Worm (Caenorhabditis elegans) whole organism, young adult: ENCODE results near the gene F57E7.4.

Experiments
- B0336.3 ChIP-seq: fragments of 200-800 bp; sonication (Bioruptor generic); IDR thresholded peaks from 2 replicates; pipeline ENCODE4 v1.3.6; 2022; ENCODE audit warnings: missing genetic modification characterization, missing compliant biosample characterization
- lsy-27 ChIP-seq: sonication (generic microtip); optimal IDR thresholded peaks from 2 replicates; lab custom pipeline; 2017; ENCODE audit warnings: missing genetic modification characterization, mild to moderate bottlenecking, missing compliant biosample characterization, antibody characterized with exemption, missing genotype, borderline replicate concordance; ENCODE audit not compliant: insufficient read depth
- mcd-1 ChIP-seq: fragments of 200-800 bp; sonication (Bioruptor generic); IDR thresholded peaks from 2 replicates; pipeline ENCODE4 v1.3.6; 2022; ENCODE audit warnings: missing genetic modification reagents, missing genetic modification characterization, missing compliant biosample characterization
- nhr-90 ChIP-seq: sonication (generic microtip); optimal IDR thresholded peaks from 2 replicates; lab custom pipeline; 2016; ENCODE audit warnings: missing genotype, mild to moderate bottlenecking, missing genetic modification characterization, missing compliant biosample characterization
- pha-4 ChIP-seq: fragments of 150-350 bp; sonication (generic microtip); optimal IDR thresholded peaks from 2 replicates; lab custom pipeline; 2014; ENCODE audit warnings: missing biosample characterization, missing genetic modification reagents, missing genetic modification characterization
- rcor-1 ChIP-seq: fragments of 200-800 bp; sonication (Bioruptor generic); IDR thresholded peaks from 2 replicates; pipeline ENCODE4 v1.3.6; 2022; ENCODE audit warnings: missing genetic modification reagents, missing genetic modification characterization, missing compliant biosample characterization
- unc-62 ChIP-seq: fragments of 150-350 bp; optimal IDR thresholded peaks from 2 replicates; lab custom pipeline; 2014; ENCODE audit warnings: missing biosample characterization, missing genetic modification reagents, missing genetic modification characterization

DNA sequence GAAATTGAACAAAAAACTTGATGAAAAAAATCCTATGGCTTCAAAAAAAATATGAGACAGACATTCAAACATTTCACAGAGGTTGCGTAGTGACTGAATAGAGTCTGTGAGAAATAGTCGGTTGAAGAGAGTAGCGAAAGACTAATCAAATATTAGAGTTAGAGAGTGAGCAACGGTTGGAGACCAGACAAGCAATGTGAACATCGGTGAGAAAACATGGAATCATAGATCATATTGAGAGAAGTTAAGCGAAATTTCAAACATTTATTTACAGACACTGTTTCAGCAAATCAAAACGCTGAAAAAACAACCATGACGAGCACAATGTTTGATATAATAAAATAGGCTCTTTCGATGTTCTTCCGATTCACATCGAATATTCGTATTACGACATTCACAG, 25.8 kb upstream of the F57E7.4 start:
- TF ChIP-seq mcd-1 (GFP tag; lab: Robert Waterston, UW): no peak
- no peak for TF ChIP-seq pha-4 (tag; lab: Kevin White, UChicago)
- TF ChIP-seq rcor-1 (GFP tag; lab: Robert Waterston, UW): no peak
- no peak for TF ChIP-seq lsy-27 (tag; lab: Kevin White, UChicago)
- TF ChIP-seq nhr-90 (tag; lab: Kevin White, UChicago): no peak
- TF ChIP-seq B0336.3 (GFP tag; lab: Robert Waterston, UW): no peak
- no peak for TF ChIP-seq unc-62 (GFP tag; lab: Kevin White, UChicago)
